Fruit fly (Drosophila melanogaster): Measurements from ENCODE around the gene Gas41.

The Gas41 gene

dm6 chr2L:6967422-6968012 lies 17.5 kb upstream of the Gas41 start, which contains the start of gene Sumo (continued):
- peak; percentile 15 for TF ChIP-seq CG18619 (GFP tag; optimal IDR thresholded peaks at IDR 0.05)
- TF ChIP-seq Dll (GFP tag; IDR thresholded peaks at IDR 0.05; ENCODE audit: partially characterized antibody), result peak; percentile 85
- peak; percentile 98 for TF ChIP-seq nerfin-2 (GFP tag; IDR thresholded peaks at IDR 0.05; ENCODE audit: partially characterized antibody)
- peak; percentile 99 for TF ChIP-seq knrl (GFP tag; IDR thresholded peaks at IDR 0.05; ENCODE audit: partially characterized antibody)
- TF ChIP-seq CG9932 (GFP tag; IDR thresholded peaks at IDR 0.05), result peak; percentile 93
- TF ChIP-seq al (GFP tag; IDR thresholded peaks at IDR 0.05), result no peak
- TF ChIP-seq Dbx (GFP tag; IDR thresholded peaks at IDR 0.05), result peak; percentile 59; the same call in 2 of the 3 replicates
- peak; percentile 47 for TF ChIP-seq CG3847 (GFP tag; IDR thresholded peaks at IDR 0.05)
- no peak for TF ChIP-seq seq (GFP tag; IDR thresholded peaks at IDR 0.05)
- TF ChIP-seq tna (GFP tag; IDR thresholded peaks at IDR 0.05; ENCODE audit: partially characterized antibody), result peak; percentile 98
- TF ChIP-seq gem (tag; optimal IDR thresholded peaks at IDR 0.05), result peak; percentile 21
- TF ChIP-seq HLHmδ (GFP tag; optimal IDR thresholded peaks at IDR 0.05), result no peak

dm6 chr2L:6966309-6966708 lies 16.3 kb upstream of the Gas41 start:
- TF ChIP-seq Sox100B (GFP tag; optimal IDR thresholded peaks at IDR 0.05) (no peak), nom (GFP tag; optimal IDR thresholded peaks at IDR 0.05) (peak; percentile 55), nerfin-1 (tag; optimal IDR thresholded peaks at IDR 0.05) (peak; percentile 7), CG30020 (tag; optimal IDR thresholded peaks at IDR 0.05) (peak; percentile 51), C15 (GFP tag; IDR thresholded peaks at IDR 0.05) (0 out of 3 replicates have a peak, but pooled peaks have one; percentile 23), CG13296 (GFP tag; optimal IDR thresholded peaks at IDR 0.05) (peak; percentile 9), CG34422 (GFP tag; IDR thresholded peaks at IDR 0.05) (peak; percentile 56; the same call in 2 of the 3 replicates), sug (tag; optimal IDR thresholded peaks at IDR 0.05) (peak; percentile 5), cg (GFP tag; optimal IDR thresholded peaks at IDR 0.05) (peak; percentile 84), CG10431 (GFP tag; optimal IDR thresholded peaks at IDR 0.05) (peak; percentile 100), eyg (GFP tag; optimal IDR thresholded peaks at IDR 0.05) (no peak), CG8290 (GFP tag; optimal IDR thresholded peaks at IDR 0.05) (peak; percentile 99), CG8290 (tag; optimal IDR thresholded peaks at IDR 0.05) (peak; percentile 30 to 87), Bgb (GFP tag; IDR thresholded peaks at IDR 0.05; ENCODE audit: partially characterized antibody) (no peak), CG32767 (GFP tag; IDR thresholded peaks at IDR 0.05) (peak; percentile 95), pzg (GFP tag; optimal IDR thresholded peaks at IDR 0.05) (peak; percentile 10), sens (GFP tag) (peak; percentile 48), Nf-YC (tag; optimal IDR thresholded peaks at IDR 0.05) (peak; percentile 9), CG9727 (GFP tag; optimal IDR thresholded peaks at IDR 0.05) (no peak), CG13894 (tag; optimal IDR thresholded peaks at IDR 0.05) (peak; percentile 63), CG1233 (GFP tag; optimal IDR thresholded peaks at IDR 0.05) (no peak), bigmax (GFP tag; optimal IDR thresholded peaks at IDR 0.05) (peak; percentile 97), CG1832 (GFP tag; optimal IDR thresholded peaks at IDR 0.05) (no peak), row (GFP tag; IDR thresholded peaks at IDR 0.05) (peak; percentile 20; the same call in 1 of the 3 replicates), CG13424 (tag; optimal IDR thresholded peaks at IDR 0.05) (no peak), CG18764 (GFP tag; optimal IDR thresholded peaks at IDR 0.05) (no peak), CG18262 (tag; optimal IDR thresholded peaks at IDR 0.05) (no peak), MESR4 (GFP tag; optimal IDR thresholded peaks at IDR 0.05) (peak; percentile 43), CG8924 (tag; optimal IDR thresholded peaks at IDR 0.05) (peak; percentile 20), CG8765 (GFP tag; IDR thresholded peaks at IDR 0.05) (0 out of 2 replicates have a peak, but pooled peaks have one; percentile 9), sisA (GFP tag; IDR thresholded peaks at IDR 0.05) (no peak), CG2199 (GFP tag; IDR thresholded peaks at IDR 0.05) (0 out of 3 replicates have a peak, but pooled peaks have one; percentile 54), ewg (GFP tag; optimal IDR thresholded peaks at IDR 0.05) (peak; percentile 85), CG34224 (GFP tag; IDR thresholded peaks at IDR 0.05; ENCODE audit: partially characterized antibody) (peak; percentile 26; the same call in 1 of the 3 replicates), CG15479 (GFP tag; optimal IDR thresholded peaks at IDR 0.05) (peak; percentile 71), zfh2 (GFP tag; optimal IDR thresholded peaks at IDR 0.05) (no peak)

Data from whole organism, embryonic.